Worm (Caenorhabditis elegans): ENCODE measurements around the gene F26D2.3.

DNA sequence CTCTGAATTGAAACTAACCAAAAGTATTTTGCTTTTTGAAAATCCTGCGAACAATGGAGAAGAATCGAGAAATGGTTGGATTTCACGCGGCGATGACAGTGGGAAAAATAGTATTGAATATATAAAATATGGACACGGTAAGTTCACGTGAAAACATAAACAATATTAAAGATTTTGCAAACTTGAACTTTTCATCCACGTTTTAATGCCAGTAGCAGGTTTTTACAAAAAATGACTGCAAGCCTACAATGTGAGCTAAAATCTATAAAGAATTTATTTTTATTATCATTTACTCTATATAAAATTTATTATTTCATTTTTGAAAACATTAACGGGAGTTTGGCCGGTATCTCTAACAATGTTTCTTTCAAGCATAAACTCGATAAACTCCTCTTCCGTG is 21.7 kb downstream of the F26D2.3 start, which contains the start of gene F26D2.10:
- TF ChIP-seq mdt-29 (GFP tag; IDR thresholded peaks at IDR 0.05) (no peak), Y5F2A.4 (GFP tag; optimal IDR thresholded peaks at IDR 0.05) (no peak), lin-13 (GFP tag; optimal IDR thresholded peaks at IDR 0.05) (no peak), ama-1 (optimal IDR thresholded peaks at IDR 0.05) (no peak), unc-62 (GFP tag; optimal IDR thresholded peaks at IDR 0.05 in 1 of 2) (no peak), unc-62 (tag; optimal IDR thresholded peaks at IDR 0.05) (no peak), jun-1 (tag; optimal IDR thresholded peaks at IDR 0.05) (no peak), nhr-76 (tag; optimal IDR thresholded peaks at IDR 0.05) (no peak), madf-9 (GFP tag; conservative IDR thresholded peaks at IDR 0.05) (no peak), ceh-62 (tag; optimal IDR thresholded peaks at IDR 0.05) (no peak), lin-1 (GFP tag; IDR thresholded peaks at IDR 0.05) (no peak), hlh-30 (tag; optimal IDR thresholded peaks at IDR 0.05; ENCODE audit: insufficient read depth) (no peak), mep-1 (tag; optimal IDR thresholded peaks at IDR 0.05) (no peak)
